Worm (Caenorhabditis elegans): ENCODE data around the gene F35C11.4.

- no peak for TF ChIP-seq lin-11 (tag; optimal IDR thresholded peaks at IDR 0.05)
- no peak for TF ChIP-seq K02D7.2 (tag; optimal IDR thresholded peaks at IDR 0.05)
- no peak for TF ChIP-seq ceh-9 (tag; optimal IDR thresholded peaks at IDR 0.05)
- no peak for TF ChIP-seq hlh-6 (tag; optimal IDR thresholded peaks at IDR 0.05)
- no peak for TF ChIP-seq unc-55 (GFP tag; optimal IDR thresholded peaks at IDR 0.05)
- no peak for TF ChIP-seq Y22D7AL.16 (tag; optimal IDR thresholded peaks at IDR 0.05)
- TF ChIP-seq ets-4 (tag; optimal IDR thresholded peaks at IDR 0.05) = no peak
- TF ChIP-seq ceh-14 (tag; optimal IDR thresholded peaks at IDR 0.05) = no peak
- TF ChIP-seq ama-1 (optimal IDR thresholded peaks at IDR 0.05) = no peak
- no peak for TF ChIP-seq K09A11.1 (tag; optimal IDR thresholded peaks at IDR 0.05; ENCODE audit: insufficient read depth)
- TF ChIP-seq ceh-48 (tag; optimal IDR thresholded peaks at IDR 0.05) = no peak
- TF ChIP-seq dve-1 (tag; optimal IDR thresholded peaks at IDR 0.05) = no peak
These were observed 20.5 kb downstream of the F35C11.4 start, which contains the start of gene K01C8.2 for ce11 chrII:8269351-8269750.

Measured in whole organism, late embryonic.